Fruit fly (Drosophila melanogaster) whole organism, embryonic: ENCODE measurements around the gene CG7841.

Experiments
- Asciz ChIP-seq: fragments of 200-800 bp; sonication (Bioruptor generic); optimal IDR thresholded peaks from 2 replicates; lab custom pipeline; 2017; ENCODE audit warnings: missing biosample characterization, mild to moderate bottlenecking, missing genetic modification characterization, missing genetic modification reagents
- CG10274 ChIP-seq: fragments of 200-800 bp; sonication (Bioruptor generic); optimal IDR thresholded peaks from 3 replicates; lab custom pipeline; 2017; ENCODE audit warnings: missing biosample characterization, mild to moderate bottlenecking, missing genetic modification characterization
- CG11247 ChIP-seq: fragments of 200-800 bp; sonication (Bioruptor generic); IDR thresholded peaks from 2 replicates; pipeline ENCODE4 v1.3.6; 2022; ENCODE audit warnings: missing biosample characterization, missing genetic modification characterization
- CG12071 ChIP-seq: fragments of 200-800 bp; sonication (Bioruptor generic); optimal IDR thresholded peaks from 3 replicates; lab custom pipeline; 2018; ENCODE audit warnings: missing biosample characterization, mild to moderate bottlenecking, missing genetic modification characterization
- CG13624 ChIP-seq: fragments of 200-800 bp; sonication (Bioruptor generic); optimal IDR thresholded peaks from 2 replicates; lab custom pipeline; 2016; ENCODE audit warnings: missing biosample characterization, missing genetic modification characterization
- CG14710 ChIP-seq: fragments of 200-800 bp; sonication (Bioruptor generic); optimal IDR thresholded peaks from 3 replicates; lab custom pipeline; 2019; ENCODE audit warnings: missing biosample characterization, mild to moderate bottlenecking, missing genetic modification characterization, moderate library complexity
- CG15696 ChIP-seq: fragments of 200-800 bp; sonication (Bioruptor generic); optimal IDR thresholded peaks from 2 replicates; lab custom pipeline; 2019; ENCODE audit warnings: missing biosample characterization, mild to moderate bottlenecking, missing genetic modification characterization, moderate library complexity
- CG1603 ChIP-seq: fragments of 200-800 bp; sonication (Bioruptor generic); optimal IDR thresholded peaks from 2 replicates; lab custom pipeline; 2019; ENCODE audit warnings: missing biosample characterization, mild to moderate bottlenecking, missing genetic modification characterization, moderate library complexity
- CG16813 ChIP-seq: fragments of 200-800 bp; sonication (Bioruptor generic); IDR thresholded peaks from 3 replicates; pipeline ENCODE4 v1.3.6; 2022; ENCODE audit warnings: missing biosample characterization, missing genetic modification characterization; ENCODE audit not compliant: partially characterized antibody
- CG17912 ChIP-seq: fragments of 200-800 bp; sonication (Bioruptor generic); optimal IDR thresholded peaks from 2 replicates; lab custom pipeline; 2018; ENCODE audit warnings: missing biosample characterization, mild to moderate bottlenecking, missing genetic modification characterization
- CG18619 ChIP-seq: fragments of 200-800 bp; sonication (Bioruptor generic); optimal IDR thresholded peaks from 3 replicates; lab custom pipeline; 2017; ENCODE audit warnings: missing biosample characterization, mild to moderate bottlenecking, missing genetic modification characterization
- CG2199 ChIP-seq: fragments of 200-800 bp; sonication (Bioruptor generic); IDR thresholded peaks from 3 replicates; pipeline ENCODE4 v1.3.6; 2022; ENCODE audit warnings: missing biosample characterization, missing genetic modification characterization
- CG2678 ChIP-seq: fragments of 200-800 bp; sonication (Bioruptor generic); optimal IDR thresholded peaks from 3 replicates; lab custom pipeline; 2019; ENCODE audit warnings: missing biosample characterization, mild to moderate bottlenecking, missing genetic modification characterization, moderate library complexity
- CG2712 ChIP-seq: fragments of 200-800 bp; optimal IDR thresholded peaks from 3 replicates; lab custom pipeline; 2019; ENCODE audit warnings: missing biosample characterization, mild to moderate bottlenecking, missing genetic modification characterization, moderate library complexity
- CG30431 ChIP-seq: fragments of 200-800 bp; sonication (Bioruptor generic); optimal IDR thresholded peaks from 2 replicates; lab custom pipeline; 2017; ENCODE audit warnings: missing biosample characterization, missing genetic modification characterization
- CG31365 ChIP-seq: fragments of 200-800 bp; sonication (Bioruptor generic); optimal IDR thresholded peaks from 2 replicates; lab custom pipeline; 2018; ENCODE audit warnings: missing biosample characterization, mild to moderate bottlenecking, missing genetic modification characterization
- CG31441 ChIP-seq: fragments of 200-800 bp; sonication (Bioruptor generic); IDR thresholded peaks from 2 replicates; pipeline ENCODE4 v1.3.6; 2022; ENCODE audit warnings: missing biosample characterization, missing genetic modification characterization
- CG4328 ChIP-seq: fragments of 200-800 bp; sonication (Bioruptor generic); optimal IDR thresholded peaks from 3 replicates; lab custom pipeline; 2017; ENCODE audit warnings: missing biosample characterization, missing genetic modification reagents, missing genetic modification characterization
- CG6272 ChIP-seq: fragments of 200-800 bp; sonication (Bioruptor generic); IDR thresholded peaks from 2 replicates; pipeline ENCODE4 v1.3.6; 2022; ENCODE audit warnings: missing biosample characterization, missing genetic modification characterization
- CG6654 ChIP-seq: fragments of 200-800 bp; sonication (Bioruptor generic); optimal IDR thresholded peaks from 2 replicates; lab custom pipeline; 2017; ENCODE audit warnings: missing biosample characterization, mild to moderate bottlenecking, missing genetic modification characterization
- CG6854 ChIP-seq: fragments of 200-800 bp; sonication (Bioruptor generic); optimal IDR thresholded peaks from 3 replicates; lab custom pipeline; 2017; ENCODE audit warnings: missing biosample characterization, mild to moderate bottlenecking, missing genetic modification characterization
- CG8924 ChIP-seq: fragments of 200-800 bp; optimal IDR thresholded peaks from 3 replicates; lab custom pipeline; 2019; ENCODE audit warnings: missing biosample characterization, mild to moderate bottlenecking, missing genetic modification characterization, moderate library complexity
- CG9609 ChIP-seq: fragments of 200-800 bp; sonication (Bioruptor generic); optimal IDR thresholded peaks from 3 replicates; lab custom pipeline; 2016; ENCODE audit warnings: missing biosample characterization, missing genetic modification characterization
- Chrac-16 ChIP-seq: fragments of 200-800 bp; sonication (Bioruptor generic); optimal IDR thresholded peaks from 3 replicates; lab custom pipeline; 2016; ENCODE audit warnings: missing biosample characterization, missing genetic modification characterization
- Dll ChIP-seq: fragments of 200-800 bp; sonication (Bioruptor generic); IDR thresholded peaks from 4 replicates; pipeline ENCODE4 v1.3.6; 2022; ENCODE audit warnings: missing biosample characterization, missing genetic modification characterization; ENCODE audit not compliant: partially characterized antibody
- Dp ChIP-seq: fragments of 200-800 bp; sonication (Bioruptor generic); optimal IDR thresholded peaks from 2 replicates; lab custom pipeline; 2018; ENCODE audit warnings: missing biosample characterization, mild to moderate bottlenecking, missing genetic modification characterization, moderate library complexity
- Eip74EF ChIP-seq, 2 experiments: fragments of 200-800 bp in 1 of 2; fragments of >200 bp in 1 of 2; sonication (Bioruptor generic) in 1 of 2; optimal IDR thresholded peaks; 2 replicates each; lab custom pipeline; 2017 to 2019; ENCODE audit warnings: missing biosample characterization in 2 of 2, missing genetic modification characterization in 2 of 2, mild to moderate bottlenecking in 1 of 2, moderate library complexity in 1 of 2
- Elba2 ChIP-seq: fragments of 200-800 bp; sonication (Bioruptor generic); optimal IDR thresholded peaks from 3 replicates; lab custom pipeline; 2016; ENCODE audit warnings: missing biosample characterization, missing genetic modification characterization
- HLHmδ ChIP-seq: fragments of 200-800 bp; sonication (Bioruptor generic); optimal IDR thresholded peaks from 2 replicates; lab custom pipeline; 2018; ENCODE audit warnings: missing biosample characterization, mild to moderate bottlenecking, missing genetic modification characterization, moderate library complexity
- Mes4 ChIP-seq: fragments of 200-800 bp; sonication (Bioruptor generic); optimal IDR thresholded peaks from 2 replicates; lab custom pipeline; 2016; ENCODE audit warnings: missing biosample characterization, missing genetic modification characterization
- Mrtf ChIP-seq: fragments of 200-800 bp; sonication (Bioruptor generic); IDR thresholded peaks from 3 replicates; pipeline ENCODE4 v1.3.6; 2022; ENCODE audit warnings: missing biosample characterization, missing genetic modification characterization
- Oaz ChIP-seq: fragments of 200-800 bp; sonication (Bioruptor generic); IDR thresholded peaks from 2 replicates; pipeline ENCODE4 v1.3.6; 2022; ENCODE audit warnings: missing biosample characterization, missing genetic modification characterization
- Pdp1 ChIP-seq, 2 experiments: fragments of 200-800 bp; sonication (Bioruptor generic); optimal IDR thresholded peaks; 3 replicates each; lab custom pipeline; 2016; ENCODE audit warnings: missing biosample characterization in 2 of 2, missing genetic modification characterization in 2 of 2, mild to moderate bottlenecking in 1 of 2, moderate library complexity in 1 of 2
- Scr ChIP-seq: fragments of 200-800 bp; sonication (Bioruptor generic); IDR thresholded peaks from 2 replicates; pipeline ENCODE4 v1.3.6; 2022; ENCODE audit warnings: missing biosample characterization, missing genetic modification characterization; ENCODE audit not compliant: partially characterized antibody
- YL-1 ChIP-seq: fragments of 200-800 bp; sonication (Bioruptor generic); optimal IDR thresholded peaks from 3 replicates; lab custom pipeline; 2017; ENCODE audit warnings: missing biosample characterization, mild to moderate bottlenecking, missing genetic modification characterization
- bab2 ChIP-seq: fragments of 200-800 bp; sonication (Bioruptor generic); optimal IDR thresholded peaks from 2 replicates; lab custom pipeline; 2016; ENCODE audit warnings: missing biosample characterization, missing genetic modification characterization
- br ChIP-seq: fragments of >200 bp; optimal IDR thresholded peaks from 2 replicates; lab custom pipeline; 2017
- eyg ChIP-seq: fragments of 200-800 bp; sonication (Bioruptor generic); optimal IDR thresholded peaks from 3 replicates; lab custom pipeline; 2016; ENCODE audit warnings: missing biosample characterization, missing genetic modification characterization
- ftz-f1 ChIP-seq: fragments of 200-800 bp; sonication (Bioruptor generic); optimal IDR thresholded peaks from 2 replicates; lab custom pipeline; 2016; ENCODE audit warnings: missing biosample characterization, missing genetic modification characterization
- gt ChIP-seq: fragments of 200-800 bp; sonication (Bioruptor generic); IDR thresholded peaks from 2 replicates; pipeline ENCODE4 v1.3.6; 2022; ENCODE audit warnings: missing biosample characterization, missing genetic modification characterization
- hbn ChIP-seq: fragments of 200-800 bp; sonication (Bioruptor generic); IDR thresholded peaks from 2 replicates; pipeline ENCODE4 v1.3.6; 2022; ENCODE audit warnings: missing biosample characterization, missing genetic modification characterization; ENCODE audit not compliant: partially characterized antibody
- mld ChIP-seq: fragments of 200-800 bp; sonication (Bioruptor generic); IDR thresholded peaks from 3 replicates; pipeline ENCODE4 v1.3.6; 2022; ENCODE audit warnings: missing biosample characterization, missing genetic modification characterization; ENCODE audit not compliant: partially characterized antibody
- nau ChIP-seq: fragments of 200-800 bp; sonication (Bioruptor generic); optimal IDR thresholded peaks from 3 replicates; lab custom pipeline; 2017; ENCODE audit warnings: missing biosample characterization, mild to moderate bottlenecking, missing genetic modification characterization, missing genetic modification reagents
- nerfin-1 ChIP-seq: fragments of 200-800 bp; sonication (Bioruptor generic); optimal IDR thresholded peaks from 3 replicates; lab custom pipeline; 2019; ENCODE audit warnings: missing biosample characterization, mild to moderate bottlenecking, missing genetic modification characterization, moderate library complexity
- pfk ChIP-seq: fragments of 200-800 bp; sonication (Bioruptor generic); optimal IDR thresholded peaks from 2 replicates; lab custom pipeline; 2018; ENCODE audit warnings: missing biosample characterization, mild to moderate bottlenecking, missing genetic modification characterization, moderate library complexity
- row ChIP-seq: fragments of 200-800 bp; sonication (Bioruptor generic); IDR thresholded peaks from 3 replicates; pipeline ENCODE4 v1.3.6; 2022; ENCODE audit warnings: missing biosample characterization, missing genetic modification characterization
- sens ChIP-seq: fragments of 200-800 bp; sonication (Bioruptor generic); peaks from one replicate; lab custom pipeline; 2016; ENCODE audit warnings: missing biosample characterization, missing genetic modification characterization
- tna ChIP-seq: fragments of 200-800 bp; sonication (Bioruptor generic); IDR thresholded peaks from 2 replicates; pipeline ENCODE4 v1.3.6; 2022; ENCODE audit warnings: missing biosample characterization, missing genetic modification characterization; ENCODE audit not compliant: partially characterized antibody
- zen2 ChIP-seq: fragments of 200-800 bp; sonication (Bioruptor generic); IDR thresholded peaks from 3 replicates; pipeline ENCODE4 v1.3.6; 2022; ENCODE audit warnings: missing biosample characterization, missing genetic modification characterization; ENCODE audit not compliant: partially characterized antibody

The CG7841 gene

DNA sequence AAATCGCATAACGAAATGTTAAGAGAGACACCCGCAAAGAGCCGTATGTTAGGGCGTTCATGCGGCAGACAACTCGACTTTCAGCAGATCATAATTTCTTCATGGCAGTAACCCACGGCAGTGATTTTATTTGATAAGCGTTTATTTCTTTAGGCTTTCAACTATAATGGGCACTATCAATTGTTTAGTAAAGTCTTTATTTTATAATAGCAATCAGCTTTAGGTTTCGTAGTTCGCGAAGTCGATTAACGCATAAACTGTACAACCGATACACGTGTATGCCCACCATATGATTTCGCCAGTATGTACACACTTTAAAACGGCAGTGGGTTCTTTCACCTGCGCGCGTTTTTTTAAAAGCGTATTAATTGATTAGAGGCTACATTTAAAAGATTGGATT lies at the start of gene CG7841 (continued):
- TF ChIP-seq Mrtf: no peak; the same call in 2 of the 3 replicates
- 0 out of 4 replicates have a peak, but pooled peaks have one; percentile 24 for TF ChIP-seq Dll
- TF ChIP-seq CG4328 (GFP tag; lab: Kevin White, UChicago): peak; percentile 99
- peak; percentile 66 for TF ChIP-seq ftz-f1
- peak; percentile 97 for TF ChIP-seq CG17912 (GFP tag; lab: Kevin White, UChicago)
- peak; percentile 14 for TF ChIP-seq HLHmδ
- peak; percentile 98 for TF ChIP-seq CG31441
- peak; percentile 92 for TF ChIP-seq CG11247
- peak; percentile 97 for TF ChIP-seq CG13624 (GFP tag; lab: Kevin White, UChicago)
- peak; percentile 96 for TF ChIP-seq Chrac-16 (GFP tag; lab: Kevin White, UChicago)
- TF ChIP-seq CG16813 (GFP tag; lab: Robert Waterston, UW): no peak
- TF ChIP-seq mld (GFP tag; lab: Robert Waterston, UW): no peak
- peak; percentile 92 for TF ChIP-seq CG30431 (GFP tag; lab: Kevin White, UChicago)
- TF ChIP-seq Mes4: peak; percentile 96
- peak; percentile 88 for TF ChIP-seq CG6654
- peak; percentile 66 for TF ChIP-seq gt (GFP tag; lab: Robert Waterston, UW)
- peak; percentile 94 for TF ChIP-seq CG31365 (tag; lab: Kevin White, UChicago)
- TF ChIP-seq Oaz (GFP tag; lab: Robert Waterston, UW): peak; percentile 93
- TF ChIP-seq CG15696: peak; percentile 98
- TF ChIP-seq CG12071 (GFP tag; lab: Kevin White, UChicago): peak; percentile 98
- TF ChIP-seq CG6272: no peak; the same call in 1 of the 2 replicates
- peak; percentile 91 for TF ChIP-seq CG10274 (GFP tag; lab: Kevin White, UChicago)
- TF ChIP-seq sens (GFP tag; lab: Kevin White, UChicago): peak; percentile 99
- TF ChIP-seq CG9609: peak; percentile 96
- TF ChIP-seq Pdp1 (GFP tag; optimal IDR thresholded peaks at IDR 0.05; lab: Kevin White, UChicago): peak; percentile 93 to 97
- peak; percentile 49 for TF ChIP-seq Elba2 (GFP tag; lab: Kevin White, UChicago)
- TF ChIP-seq CG14710 (tag; lab: Kevin White, UChicago): peak; percentile 100
- TF ChIP-seq YL-1 (GFP tag; lab: Kevin White, UChicago): peak; percentile 95
- TF ChIP-seq bab2 (GFP tag; lab: Kevin White, UChicago): peak; percentile 96
- TF ChIP-seq CG2712 (tag; lab: Kevin White, UChicago): peak; percentile 99
- TF ChIP-seq, all 482 proteins: peak for 409

DNA sequence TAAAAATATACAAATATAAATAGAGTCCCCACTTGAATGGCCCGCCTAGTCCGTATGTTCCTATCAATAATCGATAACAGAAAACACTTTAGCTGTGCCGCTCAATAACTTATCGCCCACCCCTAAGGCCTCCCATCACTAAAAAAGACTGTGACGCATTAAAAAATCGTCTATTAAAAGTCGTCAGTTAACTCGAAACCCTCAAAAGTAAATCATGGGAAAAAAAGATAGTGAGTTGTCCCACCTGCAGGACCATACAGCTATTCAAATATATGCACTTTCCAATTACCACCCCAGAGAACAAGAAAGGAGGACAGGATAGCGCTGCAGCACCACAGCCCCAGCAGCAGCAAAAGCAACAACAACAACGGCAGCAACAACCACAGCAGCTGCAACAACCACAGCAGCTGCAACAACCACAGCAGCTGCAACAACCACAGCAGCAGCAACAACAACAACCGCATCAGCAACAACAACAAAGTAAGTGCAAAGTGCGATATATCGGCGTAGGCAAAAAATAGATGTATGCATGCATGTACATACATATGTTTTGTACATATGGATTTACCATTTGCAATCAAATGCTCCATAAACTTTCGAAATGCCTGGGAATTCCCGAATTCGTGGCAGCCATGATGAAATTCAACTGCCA lies 46.1 kb upstream of the CG7841 start, which contains the start of gene AGO2:
Gene AGO2 (plus strand): TSS at position 121 of the 652 bp plus-strand sequence.
- TF ChIP-seq hbn: peak; percentile 50
- peak; percentile 3 for TF ChIP-seq CG6854 (GFP tag; lab: Kevin White, UChicago)
- TF ChIP-seq br (lab: Kevin White, UChicago): no peak
- TF ChIP-seq nerfin-1 (tag; lab: Kevin White, UChicago): peak; percentile 21
- TF ChIP-seq nau (GFP tag; lab: Kevin White, UChicago): peak; percentile 46
- TF ChIP-seq tna (GFP tag; lab: Robert Waterston, UW): peak; percentile 75
- no peak for TF ChIP-seq pfk (GFP tag; lab: Kevin White, UChicago)
- TF ChIP-seq Asciz (GFP tag; lab: Kevin White, UChicago): peak; percentile 23
- TF ChIP-seq YL-1 (GFP tag; lab: Kevin White, UChicago): peak; percentile 92
- peak; percentile 38 for TF ChIP-seq CG8924
- TF ChIP-seq eyg (GFP tag; lab: Kevin White, UChicago): peak; percentile 0
- peak; percentile 69; the same call in 2 of the 3 replicates for TF ChIP-seq zen2 (GFP tag; lab: Robert Waterston, UW)
- 0 out of 3 replicates have a peak, but pooled peaks have one; percentile 46 for TF ChIP-seq CG2199 (GFP tag; lab: Robert Waterston, UW)
- no peak for TF ChIP-seq CG18619 (GFP tag; lab: Kevin White, UChicago)
- peak; percentile 31; the same call in 1 of the 3 replicates for TF ChIP-seq row
- no peak for TF ChIP-seq CG2678 (tag; lab: Kevin White, UChicago)
- TF ChIP-seq CG1603: peak; percentile 3
- TF ChIP-seq Scr (GFP tag; lab: Robert Waterston, UW): peak; percentile 65
- peak; percentile 92 for TF ChIP-seq Dp
- TF ChIP-seq Eip74EF (GFP tag; optimal IDR thresholded peaks at IDR 0.05; lab: Kevin White, UChicago): peak in 1 of 2 experiments; percentile 29
